Worm (Caenorhabditis elegans) whole organism, L1 larva: ENCODE data around the gene C36C9.11.

Experiments used
- C04F5.9 ChIP-seq: sonication (generic microtip); optimal IDR thresholded peaks from 2 replicates; lab custom pipeline; 2016; ENCODE audit warnings: missing genetic modification characterization, missing compliant biosample characterization
- C16A3.4 ChIP-seq: fragments of 150-350 bp; optimal IDR thresholded peaks from 2 replicates; lab custom pipeline; 2014; ENCODE audit warnings: missing biosample characterization, missing genetic modification characterization
- Y116A8C.19 ChIP-seq: sonication (generic microtip); optimal IDR thresholded peaks from 2 replicates; lab custom pipeline; 2016; ENCODE audit warnings: missing compliant biosample characterization, missing genetic modification characterization, borderline replicate concordance
- aha-1 ChIP-seq: fragments of 150-350 bp; optimal IDR thresholded peaks from 2 replicates; lab custom pipeline; 2014; ENCODE audit warnings: missing biosample characterization, missing genetic modification characterization
- alr-1 ChIP-seq: fragments of 200-800 bp; sonication (Bioruptor generic); optimal IDR thresholded peaks from 2 replicates; lab custom pipeline; 2018; ENCODE audit warnings: borderline replicate concordance, mild to moderate bottlenecking, missing genetic modification characterization, missing compliant biosample characterization
- ama-1 ChIP-seq: fragments of 150-350 bp; optimal IDR thresholded peaks from 2 replicates; lab custom pipeline; 2014
- ceh-63 ChIP-seq: fragments of 200-800 bp; sonication (Bioruptor generic); optimal IDR thresholded peaks from 2 replicates; lab custom pipeline; 2018; ENCODE audit warnings: mild to moderate bottlenecking, missing genetic modification characterization, missing compliant biosample characterization
- ceh-8 ChIP-seq: fragments of 200-800 bp; sonication (Bioruptor generic); optimal IDR thresholded peaks from 2 replicates; lab custom pipeline; 2018; ENCODE audit warnings: mild to moderate bottlenecking, missing genetic modification characterization, moderate library complexity, missing compliant biosample characterization
- ces-1 ChIP-seq: fragments of 150-350 bp; optimal IDR thresholded peaks from 2 replicates; lab custom pipeline; 2014; ENCODE audit warnings: missing biosample characterization, missing genetic modification reagents, missing genetic modification characterization
- dpl-1 ChIP-seq, 3 experiments: fragments of 150-350 bp in 2 of 3; sonication (generic microtip) in 1 of 3; optimal IDR thresholded peaks; 2 replicates each; lab custom pipeline; 2014 to 2017; ENCODE audit warnings: missing biosample characterization in 3 of 3, missing genetic modification characterization in 3 of 3, missing genetic modification reagents in 3 of 3
- efl-1 ChIP-seq, 4 experiments: fragments of 150-350 bp; optimal IDR thresholded peaks in 3 of 4; peaks in 1 of 4; 1 replicate in 1 of 4; 2 replicates in 3 of 4; lab custom pipeline; 2014; ENCODE audit warnings: missing biosample characterization in 2 of 4, missing genetic modification characterization in 2 of 4, missing genetic modification reagents in 2 of 4
- egl-13 ChIP-seq: sonication (generic microtip); optimal IDR thresholded peaks from 2 replicates; lab custom pipeline; 2016; ENCODE audit warnings: missing genotype, missing genetic modification reagents, missing genetic modification characterization, missing compliant biosample characterization
- fkh-8 ChIP-seq: sonication (generic microtip); optimal IDR thresholded peaks from 2 replicates; lab custom pipeline; 2016; ENCODE audit warnings: mild to moderate bottlenecking, missing genetic modification characterization, missing compliant biosample characterization
- fos-1 ChIP-seq: fragments of 150-350 bp; optimal IDR thresholded peaks from 2 replicates; lab custom pipeline; 2014; ENCODE audit warnings: missing biosample characterization, missing genetic modification characterization
- grh-1 ChIP-seq: fragments of 200-800 bp; sonication (Bioruptor generic); IDR thresholded peaks from 2 replicates; pipeline ENCODE4 v1.3.6; 2022; ENCODE audit warnings: missing genetic modification reagents, missing genetic modification characterization, missing compliant biosample characterization
- hlh-4 ChIP-seq: sonication (generic microtip); optimal IDR thresholded peaks from 2 replicates; lab custom pipeline; 2016; ENCODE audit warnings: mild to moderate bottlenecking, missing genetic modification characterization, missing compliant biosample characterization
- hpl-2 ChIP-seq: fragments of 150-350 bp; optimal IDR thresholded peaks from 2 replicates; lab custom pipeline; 2014; ENCODE audit warnings: missing biosample characterization, missing genetic modification reagents, missing genetic modification characterization
- irx-1 ChIP-seq: sonication (generic microtip); optimal IDR thresholded peaks from 2 replicates; lab custom pipeline; 2016; ENCODE audit warnings: missing genetic modification characterization, missing compliant biosample characterization
- isw-1 ChIP-seq: fragments of 200-800 bp; sonication (Bioruptor generic); IDR thresholded peaks from 2 replicates; pipeline ENCODE4 v1.3.6; 2022; ENCODE audit warnings: missing genetic modification characterization, missing compliant biosample characterization
- lin-14 ChIP-seq: fragments of 200-800 bp; sonication (Bioruptor generic); optimal IDR thresholded peaks from 2 replicates; lab custom pipeline; 2018; ENCODE audit warnings: mild to moderate bottlenecking, missing genetic modification characterization, moderate library complexity, missing compliant biosample characterization
- lin-35 ChIP-seq, 2 experiments: fragments of 150-350 bp; optimal IDR thresholded peaks; 2 replicates each; lab custom pipeline; 2014; ENCODE audit warnings: missing biosample characterization in 2 of 2, missing genetic modification characterization in 2 of 2, missing genetic modification reagents in 2 of 2
- lir-3 ChIP-seq: sonication (generic microtip); optimal IDR thresholded peaks from 2 replicates; lab custom pipeline; 2016; ENCODE audit warnings: mild to moderate bottlenecking, missing genetic modification characterization, moderate library complexity, missing compliant biosample characterization; ENCODE audit not compliant: poor library complexity
- mab-9 ChIP-seq: fragments of 200-800 bp; sonication (Bioruptor generic); IDR thresholded peaks from 2 replicates; pipeline ENCODE4 v1.3.6; 2022; ENCODE audit warnings: missing genetic modification reagents, missing genetic modification characterization, missing compliant biosample characterization
- mef-2 ChIP-seq: fragments of 150-350 bp; optimal IDR thresholded peaks from 2 replicates; lab custom pipeline; 2014; ENCODE audit warnings: missing biosample characterization, missing genetic modification characterization
- nhr-19 ChIP-seq: fragments of 200-800 bp; sonication (Bioruptor generic); conservative IDR thresholded peaks from 2 replicates; pipeline ENCODE4 v1.3.6; 2022; ENCODE audit warnings: missing genetic modification characterization, missing compliant biosample characterization
- nhr-28 ChIP-seq: fragments of 150-350 bp; optimal IDR thresholded peaks from 2 replicates; lab custom pipeline; 2014; ENCODE audit warnings: missing biosample characterization, missing genetic modification characterization
- nhr-47 ChIP-seq: sonication (generic microtip); optimal IDR thresholded peaks from 2 replicates; lab custom pipeline; 2016; ENCODE audit warnings: mild to moderate bottlenecking, missing genetic modification characterization, moderate library complexity, missing compliant biosample characterization
- nhr-85 ChIP-seq: sonication (generic microtip); peaks from one replicate; lab custom pipeline; 2016; ENCODE audit warnings: missing genetic modification characterization, inconsistent platforms, missing compliant biosample characterization
- pax-3 ChIP-seq: fragments of 200-800 bp; sonication (Bioruptor generic); optimal IDR thresholded peaks from 2 replicates; lab custom pipeline; 2018; ENCODE audit warnings: mild to moderate bottlenecking, missing genetic modification characterization, moderate library complexity, missing compliant biosample characterization
- pqm-1 ChIP-seq: sonication (generic microtip); optimal IDR thresholded peaks from 3 replicates; lab custom pipeline; 2017; ENCODE audit warnings: missing biosample characterization, missing genetic modification characterization
- skn-1 ChIP-seq: fragments of 150-350 bp; optimal IDR thresholded peaks from 2 replicates; lab custom pipeline; 2014; ENCODE audit warnings: missing biosample characterization, missing genetic modification characterization
- sox-4 ChIP-seq: sonication (generic microtip); optimal IDR thresholded peaks from 2 replicates; lab custom pipeline; 2016; ENCODE audit warnings: missing genetic modification characterization, missing compliant biosample characterization
- sptf-1 ChIP-seq: fragments of 150-350 bp; optimal IDR thresholded peaks from 2 replicates; lab custom pipeline; 2014; ENCODE audit warnings: missing biosample characterization, missing genetic modification characterization
- tlp-1 ChIP-seq: fragments of 150-350 bp; optimal IDR thresholded peaks from 2 replicates; lab custom pipeline; 2014; ENCODE audit warnings: missing biosample characterization, missing genetic modification characterization
- unc-130 ChIP-seq: fragments of 150-350 bp; optimal IDR thresholded peaks from 2 replicates; lab custom pipeline; 2017; ENCODE audit warnings: missing biosample characterization, missing genetic modification characterization, inconsistent platforms
- unc-30 ChIP-seq: sonication (generic microtip); optimal IDR thresholded peaks from 2 replicates; lab custom pipeline; 2017; ENCODE audit warnings: missing biosample characterization, missing genetic modification characterization
- unc-62 ChIP-seq: fragments of 150-350 bp; optimal IDR thresholded peaks from 2 replicates; lab custom pipeline; 2014; ENCODE audit warnings: missing biosample characterization, missing genetic modification reagents, missing genetic modification characterization
- unc-98 ChIP-seq: fragments of 200-800 bp; sonication (Bioruptor generic); IDR thresholded peaks from 2 replicates; pipeline ENCODE4 v1.3.6; 2022; ENCODE audit warnings: missing genetic modification characterization, missing compliant biosample characterization
- vab-15 ChIP-seq: sonication (generic microtip); optimal IDR thresholded peaks from 2 replicates; lab custom pipeline; 2017; ENCODE audit warnings: missing genotype, mild to moderate bottlenecking, missing genetic modification characterization, missing compliant biosample characterization
- ztf-11 ChIP-seq, 2 experiments: sonication (generic microtip); optimal IDR thresholded peaks; 2 replicates each; lab custom pipeline; 2016 to 2017; ENCODE audit warnings: missing genetic modification characterization in 2 of 2, missing biosample characterization in 1 of 2, missing compliant biosample characterization in 1 of 2
- ztf-4 ChIP-seq: fragments of 150-350 bp; optimal IDR thresholded peaks from 2 replicates; lab custom pipeline; 2014; ENCODE audit warnings: missing biosample characterization, missing genetic modification characterization

Gene C36C9.11

ce11 chrX:1712538-1712937, 25.4 kb downstream of the C36C9.11 start, which contains the start of gene fbxa-52:
Gene fbxa-52 (minus strand): TSS chrX:1712638.
- no peak for TF ChIP-seq pax-3 (tag; lab: Kevin White, UChicago)
- TF ChIP-seq hlh-4 = no peak
- TF ChIP-seq grh-1 (GFP tag; lab: Robert Waterston, UW) = no peak

DNA sequence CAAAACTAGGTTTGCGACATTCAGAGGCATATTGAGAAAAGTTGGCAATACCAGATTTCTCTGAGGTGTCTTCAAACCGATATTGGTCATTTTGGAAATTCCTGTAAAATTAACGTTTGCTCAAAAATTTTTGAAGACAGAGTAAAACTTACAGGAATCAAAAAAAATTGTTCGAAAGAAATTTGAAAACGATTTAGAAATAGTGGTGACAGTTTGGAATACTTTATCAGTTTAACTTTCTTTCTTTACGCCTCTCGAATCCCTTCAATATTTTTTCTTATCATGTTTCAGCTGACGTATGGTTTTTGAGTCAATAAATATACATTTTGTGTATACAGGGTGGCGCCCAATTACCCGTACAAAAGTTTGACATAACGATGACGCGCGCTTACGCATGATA, 31.3 kb downstream of the C36C9.11 start, which contains the start of gene fbxa-53:
TSS of gene fbxa-53 (minus strand) at position 101 of the 400 bp plus-strand sequence.
- TF ChIP-seq isw-1 (GFP tag; lab: Robert Waterston, UW) (no peak), nhr-19 (GFP tag; lab: Robert Waterston, UW) (no peak), mef-2 (no peak), pqm-1 (tag; lab: Kevin White, UChicago) (no peak), grh-1 (GFP tag; lab: Robert Waterston, UW) (no peak), lin-14 (no peak), unc-62 (no peak), hlh-4 (no peak), efl-1 (optimal IDR thresholded peaks at IDR 0.05; lab: Kevin White, UChicago) (no peak), efl-1 (GFP tag; optimal IDR thresholded peaks at IDR 0.05 in 1 of 2; lab: Kevin White, UChicago) (no peak), ceh-63 (GFP tag; lab: Kevin White, UChicago) (no peak), unc-30 (tag; lab: Kevin White, UChicago) (no peak), vab-15 (tag; lab: Kevin White, UChicago) (no peak), ceh-8 (GFP tag; lab: Kevin White, UChicago) (no peak), Y116A8C.19 (no peak)

DNA sequence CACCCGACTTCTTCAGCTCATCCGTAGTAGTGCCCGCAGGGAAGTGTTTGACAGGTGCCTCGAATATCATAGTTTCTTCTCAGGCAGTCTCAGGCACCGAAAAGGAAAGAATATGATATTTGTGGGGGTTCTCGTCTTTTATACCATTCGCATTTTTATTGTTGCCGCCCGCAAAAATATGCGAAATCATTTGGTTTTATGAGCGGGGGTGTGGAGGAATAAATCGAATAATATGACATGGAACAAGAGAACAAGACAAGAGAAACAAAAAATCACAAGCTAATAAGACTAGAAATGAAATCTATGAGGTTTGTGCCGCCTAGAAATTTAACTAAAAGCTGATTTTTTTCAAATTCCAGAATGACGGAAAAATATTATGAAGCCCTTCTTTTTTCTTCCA, 33.2 kb downstream of the C36C9.11 start, which contains the start of gene F07G6.8:
TSS of gene F07G6.8 (minus strand) at position 101 of the 400 bp plus-strand sequence.
- TF ChIP-seq grh-1 (GFP tag; lab: Robert Waterston, UW) (no peak), hpl-2 (GFP tag; lab: Kevin White, UChicago) (no peak), alr-1 (tag; lab: Kevin White, UChicago) (no peak)

ce11 chrX:1727056-1727455, 39.9 kb downstream of the C36C9.11 start, which contains the start of gene F07G6.2:
Gene F07G6.2 (plus strand): TSS chrX:1727356.
- no peak for TF ChIP-seq isw-1 (GFP tag; lab: Robert Waterston, UW)
- TF ChIP-seq unc-98 (GFP tag; lab: Robert Waterston, UW) = no peak
- no peak for TF ChIP-seq mab-9 (GFP tag; lab: Robert Waterston, UW)
- no peak for TF ChIP-seq C16A3.4 (tag; lab: Kevin White, UChicago)
- TF ChIP-seq ces-1 = no peak
- no peak for TF ChIP-seq fkh-8 (tag; lab: Kevin White, UChicago)
- TF ChIP-seq skn-1 = no peak
- TF ChIP-seq nhr-85 (tag; lab: Kevin White, UChicago) = no peak
- TF ChIP-seq ztf-4 (tag; lab: Kevin White, UChicago) = no peak
- TF ChIP-seq irx-1 = no peak
- TF ChIP-seq nhr-47 = no peak
- TF ChIP-seq fos-1 (tag; lab: Kevin White, UChicago) = no peak
- no peak for TF ChIP-seq sptf-1
- TF ChIP-seq Y116A8C.19 = no peak
- no peak for TF ChIP-seq pqm-1 (tag; lab: Kevin White, UChicago)

- TF ChIP-seq lir-3 (tag; lab: Kevin White, UChicago) = no peak
- TF ChIP-seq unc-98 (GFP tag; lab: Robert Waterston, UW) = no peak
- TF ChIP-seq dpl-1 (GFP tag; optimal IDR thresholded peaks at IDR 0.05; lab: Kevin White, UChicago) = no peak
- no peak for TF ChIP-seq nhr-19 (GFP tag; lab: Robert Waterston, UW)
- TF ChIP-seq mab-9 (GFP tag; lab: Robert Waterston, UW) = no peak
- no peak for TF ChIP-seq unc-130
- TF ChIP-seq aha-1 (tag; lab: Kevin White, UChicago) = no peak
- no peak for TF ChIP-seq ztf-11 (tag; optimal IDR thresholded peaks at IDR 0.05; lab: Kevin White, UChicago)
- TF ChIP-seq sox-4 = no peak
- no peak for TF ChIP-seq nhr-28 (tag; lab: Kevin White, UChicago)
- no peak for TF ChIP-seq ztf-4 (tag; lab: Kevin White, UChicago)
- TF ChIP-seq nhr-85 (tag; lab: Kevin White, UChicago) = no peak
- no peak for TF ChIP-seq C04F5.9 (tag; lab: Kevin White, UChicago)
- TF ChIP-seq mef-2 = no peak
- TF ChIP-seq lin-35 (GFP tag; optimal IDR thresholded peaks at IDR 0.05; lab: Kevin White, UChicago) = no peak
- TF ChIP-seq C16A3.4 (tag; lab: Kevin White, UChicago) = no peak
- TF ChIP-seq egl-13 = no peak
- TF ChIP-seq ama-1 = no peak
- TF ChIP-seq tlp-1 (tag; lab: Kevin White, UChicago) = no peak
Observed at ce11 chrX:1729558-1729957, 42.4 kb downstream of the C36C9.11 start, which contains the start of gene dgn-3. Gene dgn-3 (plus strand): TSS chrX:1729858.
